Worm (Caenorhabditis elegans): ENCODE results near the gene nbet-1.
"Not testable (repeated sequence)": the region's sequence is repeated elsewhere in the genome, so short reads cannot be mapped to it uniquely, and the experiment has no call there.

DNA sequence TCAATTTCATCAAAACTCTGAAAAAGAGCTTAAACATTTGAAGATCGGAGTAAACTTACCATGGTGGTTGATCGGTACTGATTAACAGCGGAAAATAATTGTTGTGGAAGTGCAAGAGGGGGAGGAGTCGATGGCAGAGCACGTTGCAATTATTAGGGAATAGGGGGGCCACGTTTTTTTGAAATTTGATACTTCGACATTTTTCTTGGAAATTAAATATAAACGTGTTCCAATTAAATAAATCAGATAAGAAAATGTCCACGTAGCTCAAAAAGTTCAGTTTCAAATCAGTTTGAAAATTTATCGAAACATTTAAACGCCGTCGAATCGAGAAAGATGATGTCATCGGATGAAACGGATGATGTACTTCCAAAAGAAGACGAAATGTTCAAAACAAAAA, 47.4 kb downstream of the nbet-1 start, which contains the start of gene F36H12.9:
- TF ChIP-seq lin-15B (tag; optimal IDR thresholded peaks at IDR 0.05); fkh-4 (tag; optimal IDR thresholded peaks at IDR 0.05; ENCODE audit: borderline replicate concordance); pag-3 (tag; optimal IDR thresholded peaks at IDR 0.05; ENCODE audit: borderline replicate concordance, insufficient read depth); nhr-11 (tag; optimal IDR thresholded peaks at IDR 0.05); lin-13 (GFP tag; optimal IDR thresholded peaks at IDR 0.05); ama-1 (optimal IDR thresholded peaks at IDR 0.05); ceh-82 (tag; optimal IDR thresholded peaks at IDR 0.05); elt-3 (tag; optimal IDR thresholded peaks at IDR 0.05); lin-39 (tag; optimal IDR thresholded peaks at IDR 0.05); zag-1 (tag; optimal IDR thresholded peaks at IDR 0.05): not testable (repeated sequence)

Data from whole organism, L1 larva.